Worm (Caenorhabditis elegans) whole organism, L4 larva: ENCODE measurements around the gene sex-1.

ENCODE experiments used
- F26F4.8 ChIP-seq: fragments of 200-800 bp; sonication (Bioruptor generic); conservative IDR thresholded peaks from 2 replicates; pipeline ENCODE4 v1.3.6; 2022; ENCODE audit warnings: missing genetic modification characterization, missing compliant biosample characterization
- F37D6.2 ChIP-seq: sonication (generic microtip); optimal IDR thresholded peaks from 2 replicates; lab custom pipeline; 2016; ENCODE audit warnings: mild to moderate bottlenecking, missing genetic modification characterization, missing compliant biosample characterization
- F44E2.7 ChIP-seq: fragments of 200-800 bp; sonication (Bioruptor generic); IDR thresholded peaks from 2 replicates; pipeline ENCODE4 v2.1.2; 2022; ENCODE audit warnings: missing genetic modification characterization, missing compliant biosample characterization
- R02D3.7 ChIP-seq: fragments of 150-350 bp; sonication (generic microtip); optimal IDR thresholded peaks from 3 replicates; lab custom pipeline; 2014; ENCODE audit warnings: missing biosample characterization, missing genetic modification characterization
- T20F7.1 ChIP-seq: fragments of 200-800 bp; sonication (Bioruptor generic); optimal IDR thresholded peaks from 2 replicates; lab custom pipeline; 2018; ENCODE audit warnings: mild to moderate bottlenecking, missing genetic modification characterization, missing compliant biosample characterization
- ZK337.2 ChIP-seq: fragments of 200-800 bp; sonication (Bioruptor generic); IDR thresholded peaks from 2 replicates; pipeline ENCODE4 v1.3.6; 2022; ENCODE audit warnings: missing genetic modification reagents, missing genetic modification characterization, missing compliant biosample characterization
- aly-2 ChIP-seq: sonication (generic microtip); optimal IDR thresholded peaks from 2 replicates; lab custom pipeline; 2018; ENCODE audit warnings: missing biosample characterization, missing genetic modification characterization
- ama-1 ChIP-seq: fragments of 150-350 bp; optimal IDR thresholded peaks from 2 replicates; lab custom pipeline; 2014; ENCODE audit warnings: inconsistent platforms, mixed read lengths
- arid-1 ChIP-seq: fragments of 200-800 bp; sonication (Bioruptor generic); conservative IDR thresholded peaks from 2 replicates; pipeline ENCODE4 v1.3.6; 2022; ENCODE audit warnings: missing genetic modification reagents, missing genetic modification characterization, missing compliant biosample characterization
- ceh-28 ChIP-seq: fragments of 150-350 bp; optimal IDR thresholded peaks from 2 replicates; lab custom pipeline; 2014; ENCODE audit warnings: missing biosample characterization, missing genetic modification reagents, missing genetic modification characterization
- ceh-44 ChIP-seq: fragments of 200-800 bp; sonication (Bioruptor generic); IDR thresholded peaks from 2 replicates; pipeline ENCODE4 v1.3.6; 2022; ENCODE audit warnings: missing genetic modification reagents, missing genetic modification characterization, missing compliant biosample characterization
- ctbp-1 ChIP-seq: fragments of 200-800 bp; sonication (Bioruptor generic); IDR thresholded peaks from 2 replicates; pipeline ENCODE4 v1.3.6; 2022; ENCODE audit warnings: missing genetic modification reagents, missing genetic modification characterization, missing compliant biosample characterization
- daf-12 ChIP-seq: fragments of 150-350 bp; optimal IDR thresholded peaks from 2 replicates; lab custom pipeline; 2014; ENCODE audit warnings: missing biosample characterization, missing genetic modification reagents, missing genetic modification characterization
- daf-16 ChIP-seq, 3 experiments: sonication (generic microtip); optimal IDR thresholded peaks; 2 replicates each; lab custom pipeline; 2016 to 2017; ENCODE audit warnings: missing genetic modification characterization in 3 of 3, missing genetic modification reagents in 3 of 3, mild to moderate bottlenecking in 2 of 3, missing compliant biosample characterization in 2 of 3, missing biosample characterization in 1 of 3, moderate library complexity in 1 of 3
- daf-8 ChIP-seq: fragments of 200-800 bp; sonication (Bioruptor generic); IDR thresholded peaks from 2 replicates; pipeline ENCODE4 v1.3.6; 2022; ENCODE audit warnings: missing genetic modification characterization, missing compliant biosample characterization
- dmd-9 ChIP-seq: fragments of 200-800 bp; sonication (Bioruptor generic); IDR thresholded peaks from 2 replicates; pipeline ENCODE4 v1.3.6; 2022; ENCODE audit warnings: missing genetic modification reagents, missing genetic modification characterization, missing compliant biosample characterization
- duxl-1 ChIP-seq: sonication (generic microtip); optimal IDR thresholded peaks from 2 replicates; lab custom pipeline; 2016; ENCODE audit warnings: mild to moderate bottlenecking, missing genetic modification characterization, moderate library complexity, missing compliant biosample characterization; ENCODE audit not compliant: poor library complexity
- egl-27 ChIP-seq: sonication (generic microtip); optimal IDR thresholded peaks from 3 replicates; lab custom pipeline; 2017; ENCODE audit warnings: missing biosample characterization, missing genetic modification reagents, missing genetic modification characterization
- egl-43 ChIP-seq: fragments of 200-800 bp; sonication (Bioruptor generic); IDR thresholded peaks from 2 replicates; pipeline ENCODE4 v1.3.6; 2022; ENCODE audit warnings: missing genetic modification reagents, missing genetic modification characterization, missing compliant biosample characterization
- fkh-10 ChIP-seq: fragments of 150-350 bp; optimal IDR thresholded peaks from 2 replicates; lab custom pipeline; 2014; ENCODE audit warnings: missing biosample characterization, missing genetic modification reagents, missing genetic modification characterization
- hif-1 ChIP-seq, 2 experiments: sonication (generic microtip); optimal IDR thresholded peaks; 2 replicates each; lab custom pipeline; 2016 to 2017; ENCODE audit warnings: missing compliant biosample characterization in 2 of 2, missing genetic modification characterization in 2 of 2, missing genetic modification reagents in 2 of 2, missing genotype in 2 of 2, mild to moderate bottlenecking in 1 of 2
- hlh-11 ChIP-seq: fragments of 200-800 bp; sonication (Bioruptor generic); optimal IDR thresholded peaks from 2 replicates; lab custom pipeline; 2018; ENCODE audit warnings: mild to moderate bottlenecking, missing genetic modification characterization, missing compliant biosample characterization
- hlh-30 ChIP-seq: sonication (generic microtip); optimal IDR thresholded peaks from 2 replicates; lab custom pipeline; 2017; ENCODE audit warnings: antibody characterized with exemption, mild to moderate bottlenecking, missing genetic modification characterization, missing compliant biosample characterization; ENCODE audit not compliant: insufficient read depth
- hmg-1.1 ChIP-seq: fragments of 200-800 bp; sonication (Bioruptor generic); IDR thresholded peaks from 2 replicates; pipeline ENCODE4 v1.3.6; 2022; ENCODE audit warnings: missing genetic modification reagents, missing genetic modification characterization, missing compliant biosample characterization
- lin-29 ChIP-seq: fragments of 200-800 bp; sonication (Bioruptor generic); IDR thresholded peaks from 2 replicates; pipeline ENCODE4 v1.3.6; 2022; ENCODE audit warnings: missing genetic modification reagents, missing genetic modification characterization, missing compliant biosample characterization
- lsy-2 ChIP-seq, 2 experiments: fragments of 150-350 bp in 1 of 2; sonication (generic microtip) in 1 of 2; optimal IDR thresholded peaks; 2 replicates each; lab custom pipeline; 2014 to 2017; ENCODE audit warnings: missing biosample characterization in 2 of 2, missing genetic modification characterization in 2 of 2
- madf-5 ChIP-seq, 2 experiments: fragments of 200-800 bp; sonication (Bioruptor generic); IDR thresholded peaks; 2 replicates each; pipeline ENCODE4 v1.3.6; 2022; ENCODE audit warnings: missing compliant biosample characterization in 2 of 2, missing genetic modification characterization in 2 of 2
- mdt-29 ChIP-seq: fragments of 200-800 bp; sonication (Bioruptor generic); IDR thresholded peaks from 2 replicates; pipeline ENCODE4 v1.3.6; 2022; ENCODE audit warnings: missing genetic modification reagents, missing genetic modification characterization, missing compliant biosample characterization
- mes-2 ChIP-seq: sonication (generic microtip); optimal IDR thresholded peaks from 2 replicates; lab custom pipeline; 2016; ENCODE audit warnings: missing genotype, mild to moderate bottlenecking, missing genetic modification characterization, missing compliant biosample characterization; ENCODE audit not compliant: poor library complexity, severe bottlenecking
- mxl-2 ChIP-seq: fragments of 200-800 bp; sonication (Bioruptor generic); conservative IDR thresholded peaks from 2 replicates; pipeline ENCODE4 v1.3.6; 2022; ENCODE audit warnings: missing genetic modification reagents, missing genetic modification characterization, missing compliant biosample characterization
- nhr-10 ChIP-seq: fragments of 150-350 bp; optimal IDR thresholded peaks from 2 replicates; lab custom pipeline; 2014; ENCODE audit warnings: missing biosample characterization, missing genetic modification characterization
- nhr-102 ChIP-seq: sonication (generic microtip); optimal IDR thresholded peaks from 2 replicates; lab custom pipeline; 2016; ENCODE audit warnings: mild to moderate bottlenecking, missing genetic modification characterization, moderate library complexity, missing compliant biosample characterization
- nhr-11 ChIP-seq: fragments of 150-350 bp; optimal IDR thresholded peaks from 2 replicates; lab custom pipeline; 2014; ENCODE audit warnings: missing biosample characterization, missing genetic modification characterization
- nhr-25 ChIP-seq: sonication (generic microtip); optimal IDR thresholded peaks from 2 replicates; lab custom pipeline; 2017; ENCODE audit warnings: missing genetic modification characterization, mild to moderate bottlenecking, missing compliant biosample characterization, antibody characterized with exemption, moderate library complexity, borderline replicate concordance; ENCODE audit not compliant: insufficient read depth
- nhr-28 ChIP-seq: fragments of 150-350 bp; optimal IDR thresholded peaks from 2 replicates; lab custom pipeline; 2014; ENCODE audit warnings: missing biosample characterization, missing genetic modification characterization
- nhr-42 ChIP-seq: fragments of 200-800 bp; sonication (Bioruptor generic); IDR thresholded peaks from 2 replicates; pipeline ENCODE4 v1.3.6; 2022; ENCODE audit warnings: missing genetic modification characterization, missing compliant biosample characterization
- php-3 ChIP-seq: fragments of 200-800 bp; sonication (Bioruptor generic); IDR thresholded peaks from 2 replicates; pipeline ENCODE4 v1.3.6; 2022; ENCODE audit warnings: missing genetic modification reagents, missing genetic modification characterization, missing compliant biosample characterization
- sdz-12 ChIP-seq: fragments of 200-800 bp; sonication (Bioruptor generic); optimal IDR thresholded peaks from 2 replicates; lab custom pipeline; 2018; ENCODE audit warnings: mild to moderate bottlenecking, missing genetic modification characterization, missing compliant biosample characterization
- set-16 ChIP-seq: fragments of 200-800 bp; sonication (Bioruptor generic); IDR thresholded peaks from 2 replicates; pipeline ENCODE4 v1.3.6; 2022; ENCODE audit warnings: missing genetic modification reagents, missing genetic modification characterization, missing compliant biosample characterization
- spr-1 ChIP-seq: sonication (generic microtip); optimal IDR thresholded peaks from 2 replicates; lab custom pipeline; 2016; ENCODE audit warnings: mild to moderate bottlenecking, missing genetic modification characterization, missing compliant biosample characterization
- spr-3 ChIP-seq: fragments of 200-800 bp; sonication (Bioruptor generic); optimal IDR thresholded peaks from 2 replicates; lab custom pipeline; 2018; ENCODE audit warnings: mild to moderate bottlenecking, missing genetic modification characterization, missing compliant biosample characterization
- tag-97 ChIP-seq: fragments of 200-800 bp; sonication (Bioruptor generic); IDR thresholded peaks from 2 replicates; pipeline ENCODE4 v1.3.6; 2022; ENCODE audit warnings: missing genetic modification characterization, missing compliant biosample characterization
- tra-1 ChIP-seq: fragments of 200-800 bp; sonication (Bioruptor generic); IDR thresholded peaks from 2 replicates; pipeline ENCODE4 v1.3.6; 2022; ENCODE audit warnings: missing genetic modification reagents, missing genetic modification characterization, missing compliant biosample characterization
- zag-1 ChIP-seq: fragments of 150-350 bp; optimal IDR thresholded peaks from 2 replicates; lab custom pipeline; 2014; ENCODE audit warnings: missing biosample characterization, missing genetic modification characterization
- zfp-3 ChIP-seq: fragments of 200-800 bp; sonication (Bioruptor generic); conservative IDR thresholded peaks from 2 replicates; pipeline ENCODE4 v1.3.6; 2022; ENCODE audit warnings: missing genetic modification reagents, missing genetic modification characterization, missing compliant biosample characterization
- ztf-7 ChIP-seq: fragments of 150-350 bp; optimal IDR thresholded peaks from 2 replicates; lab custom pipeline; 2014; ENCODE audit warnings: missing biosample characterization, missing genetic modification characterization

Gene sex-1

ce11 chrX:10225845-10226244 lies 20.6 kb upstream of the sex-1 start:
- TF ChIP-seq T20F7.1 (GFP tag; lab: Kevin White, UChicago) (no peak), ctbp-1 (GFP tag; lab: Robert Waterston, UW) (no peak), ceh-44 (GFP tag; lab: Robert Waterston, UW) (no peak), F26F4.8 (GFP tag; lab: Robert Waterston, UW) (no peak), fkh-10 (GFP tag; lab: Kevin White, UChicago) (peak; percentile 68)

ce11 chrX:10219184-10219705 lies 14.0 kb upstream of the sex-1 start:
- TF ChIP-seq egl-43, result peak; percentile 22; the same call in 1 of the 2 replicates
- TF ChIP-seq F44E2.7 (GFP tag; lab: Robert Waterston, UW), result no peak
- TF ChIP-seq tag-97, result peak; percentile 70; the same call in 1 of the 2 replicates
- peak; percentile 41 for TF ChIP-seq set-16 (GFP tag; lab: Robert Waterston, UW)
- TF ChIP-seq, all 104 proteins: peak for 3

ce11 chrX:10218779-10219178 lies 13.6 kb upstream of the sex-1 start, which contains the start of gene F44A6.5:
F44A6.5 (minus strand) TSS chrX:10218929.
- TF ChIP-seq nhr-25 (tag; lab: Kevin White, UChicago) (no peak), nhr-42 (GFP tag; lab: Robert Waterston, UW) (0 out of 2 replicates have a peak, but pooled peaks have one; percentile 1), arid-1 (GFP tag; lab: Robert Waterston, UW) (no peak), ZK337.2 (GFP tag; lab: Robert Waterston, UW) (no peak), nhr-102 (tag; lab: Kevin White, UChicago) (peak; percentile 57), php-3 (0 out of 2 replicates have a peak, but pooled peaks have one; percentile 9), daf-8 (GFP tag; lab: Robert Waterston, UW) (no peak), hmg-1.1 (GFP tag; lab: Robert Waterston, UW) (no peak), F26F4.8 (GFP tag; lab: Robert Waterston, UW) (no peak), duxl-1 (tag; lab: Kevin White, UChicago) (no peak), mxl-2 (no peak), daf-16 (GFP tag; optimal IDR thresholded peaks at IDR 0.05; lab: Kevin White, UChicago) (no peak), daf-16 (tag; optimal IDR thresholded peaks at IDR 0.05; lab: Kevin White, UChicago) (peak; percentile 90), spr-3 (GFP tag; lab: Kevin White, UChicago) (no peak), nhr-10 (no peak), mes-2 (tag; lab: Kevin White, UChicago) (no peak), madf-5 (GFP tag; IDR thresholded peaks at IDR 0.05; lab: Robert Waterston, UW) (no peak), lin-29 (GFP tag; lab: Robert Waterston, UW) (no peak), egl-27 (tag; lab: Kevin White, UChicago) (no peak), hif-1 (tag; optimal IDR thresholded peaks at IDR 0.05; lab: Kevin White, UChicago) (peak in 1 of 2 experiments; percentile 71), daf-12 (tag; lab: Kevin White, UChicago) (no peak), hlh-11 (tag; lab: Kevin White, UChicago) (peak; percentile 86), tra-1 (no peak), R02D3.7 (no peak), spr-1 (tag; lab: Kevin White, UChicago) (peak; percentile 47), nhr-28 (tag; lab: Kevin White, UChicago) (peak; percentile 89), ztf-7 (tag; lab: Kevin White, UChicago) (peak; percentile 20), zfp-3 (GFP tag; lab: Robert Waterston, UW) (no peak), mdt-29 (0 out of 2 replicates have a peak, but pooled peaks have one; percentile 33), dmd-9 (GFP tag; lab: Robert Waterston, UW) (no peak), ceh-28 (tag; lab: Kevin White, UChicago) (no peak), hlh-30 (tag; lab: Kevin White, UChicago) (peak; percentile 91), aly-2 (tag; lab: Kevin White, UChicago) (no peak), nhr-11 (tag; lab: Kevin White, UChicago) (peak; percentile 40), zag-1 (tag; lab: Kevin White, UChicago) (no peak), sdz-12 (GFP tag; lab: Kevin White, UChicago) (no peak), F37D6.2 (tag; lab: Kevin White, UChicago) (no peak), lsy-2 (tag; optimal IDR thresholded peaks at IDR 0.05; lab: Kevin White, UChicago) (peak in 1 of 2 experiments; percentile 42), ama-1 (lab: Kevin White, UChicago) (no peak)
